Worm (Caenorhabditis elegans) whole organism, young adult: ENCODE measurements around the gene Y44F5A.1.

ENCODE experiments used
- B0019.2 ChIP-seq: fragments of 200-800 bp; sonication (Bioruptor generic); conservative IDR thresholded peaks from 2 replicates; pipeline ENCODE4 v1.3.6; 2022; ENCODE audit warnings: missing genetic modification reagents, missing genetic modification characterization, missing compliant biosample characterization
- C17E4.6 ChIP-seq: fragments of 200-800 bp; sonication (Bioruptor generic); IDR thresholded peaks from 2 replicates; pipeline ENCODE4 v1.3.6; 2022; ENCODE audit warnings: missing genetic modification reagents, missing genetic modification characterization, missing compliant biosample characterization
- D2030.7 ChIP-seq: fragments of 200-800 bp; sonication (Bioruptor generic); IDR thresholded peaks from 2 replicates; pipeline ENCODE4 v1.3.6; 2022; ENCODE audit warnings: missing genetic modification reagents, missing genetic modification characterization, missing compliant biosample characterization
- F22D6.2 ChIP-seq: sonication (generic microtip); optimal IDR thresholded peaks from 2 replicates; lab custom pipeline; 2016; ENCODE audit warnings: mild to moderate bottlenecking, missing genetic modification characterization, missing compliant biosample characterization
- F33H1.4 ChIP-seq: fragments of 200-800 bp; sonication (Bioruptor generic); IDR thresholded peaks from 2 replicates; pipeline ENCODE4 v1.3.6; 2022; ENCODE audit warnings: missing genetic modification reagents, missing genetic modification characterization, missing compliant biosample characterization
- F39B2.1 ChIP-seq: fragments of 200-800 bp; sonication (Bioruptor generic); IDR thresholded peaks from 2 replicates; pipeline ENCODE4 v1.3.6; 2022; ENCODE audit warnings: missing genetic modification reagents, missing genetic modification characterization, missing compliant biosample characterization
- F49E8.2 ChIP-seq: sonication (generic microtip); optimal IDR thresholded peaks from 3 replicates; lab custom pipeline; 2017; ENCODE audit warnings: missing genetic modification characterization, mild to moderate bottlenecking, missing compliant biosample characterization, antibody characterized with exemption, moderate library complexity; ENCODE audit not compliant: insufficient read depth
- K12H6.12 ChIP-seq: fragments of 200-800 bp; sonication (Bioruptor generic); optimal IDR thresholded peaks from 2 replicates; lab custom pipeline; 2018; ENCODE audit warnings: mild to moderate bottlenecking, missing genetic modification characterization, missing compliant biosample characterization
- Y53F4B.3 ChIP-seq: fragments of 200-800 bp; sonication (Bioruptor generic); IDR thresholded peaks from 2 replicates; pipeline ENCODE4 v1.3.6; 2022; ENCODE audit warnings: missing genetic modification reagents, missing genetic modification characterization, missing compliant biosample characterization
- Y56A3A.18 ChIP-seq: fragments of 200-800 bp; sonication (Bioruptor generic); IDR thresholded peaks from 2 replicates; pipeline ENCODE4 v1.3.6; 2022; ENCODE audit warnings: missing genetic modification reagents, missing genetic modification characterization, missing compliant biosample characterization
- atf-7 ChIP-seq: sonication (generic microtip); optimal IDR thresholded peaks from 2 replicates; lab custom pipeline; 2017; ENCODE audit warnings: mild to moderate bottlenecking, missing genetic modification characterization, missing compliant biosample characterization
- attf-6 ChIP-seq: fragments of 200-800 bp; sonication (Bioruptor generic); IDR thresholded peaks from 2 replicates; pipeline ENCODE4 v1.3.6; 2022; ENCODE audit warnings: missing genetic modification reagents, missing genetic modification characterization, missing compliant biosample characterization
- bed-2 ChIP-seq: fragments of 200-800 bp; sonication (Bioruptor generic); IDR thresholded peaks from 2 replicates; pipeline ENCODE4 v1.3.6; 2022; ENCODE audit warnings: missing genetic modification reagents, missing genetic modification characterization, missing compliant biosample characterization
- ceh-100 ChIP-seq: fragments of 200-800 bp; sonication (Bioruptor generic); IDR thresholded peaks from 2 replicates; pipeline ENCODE4 v1.3.6; 2022; ENCODE audit warnings: missing genetic modification reagents, missing genetic modification characterization, missing compliant biosample characterization
- dpff-1 ChIP-seq: sonication (generic microtip); optimal IDR thresholded peaks from 2 replicates; lab custom pipeline; 2017; ENCODE audit warnings: mild to moderate bottlenecking, missing genetic modification characterization, missing compliant biosample characterization
- efl-1 ChIP-seq: fragments of 150-350 bp; optimal IDR thresholded peaks from 2 replicates; lab custom pipeline; 2014; ENCODE audit warnings: missing biosample characterization, missing genetic modification reagents, missing genetic modification characterization
- egrh-3 ChIP-seq: fragments of 200-800 bp; sonication (Bioruptor generic); IDR thresholded peaks from 2 replicates; pipeline ENCODE4 v1.3.6; 2022; ENCODE audit warnings: missing genetic modification reagents, missing genetic modification characterization, missing compliant biosample characterization
- fkh-3 ChIP-seq: sonication (generic microtip); optimal IDR thresholded peaks from 2 replicates; lab custom pipeline; 2016; ENCODE audit warnings: mild to moderate bottlenecking, missing genetic modification characterization, missing compliant biosample characterization
- gei-17 ChIP-seq: fragments of 200-800 bp; sonication (Bioruptor generic); optimal IDR thresholded peaks from 2 replicates; lab custom pipeline; 2018; ENCODE audit warnings: mild to moderate bottlenecking, missing genetic modification characterization, missing compliant biosample characterization
- hlh-12 ChIP-seq: sonication (generic microtip); optimal IDR thresholded peaks from 2 replicates; lab custom pipeline; 2016; ENCODE audit warnings: missing genetic modification characterization, missing compliant biosample characterization
- hmg-1.2 ChIP-seq: fragments of 200-800 bp; sonication (Bioruptor generic); IDR thresholded peaks from 2 replicates; pipeline ENCODE4 v1.3.6; 2022; ENCODE audit warnings: missing genetic modification reagents, missing genetic modification characterization, missing compliant biosample characterization
- hmg-20 ChIP-seq: fragments of 200-800 bp; sonication (Bioruptor generic); IDR thresholded peaks from 2 replicates; pipeline ENCODE4 v1.3.6; 2022; ENCODE audit warnings: missing genetic modification reagents, missing genetic modification characterization, missing compliant biosample characterization
- hrde-1 ChIP-seq: sonication (generic microtip); optimal IDR thresholded peaks from 2 replicates; lab custom pipeline; 2016; ENCODE audit warnings: missing genetic modification characterization, mild to moderate bottlenecking, missing compliant biosample characterization, moderate library complexity, missing genotype, missing genetic modification reagents, borderline replicate concordance
- lsl-1 ChIP-seq: fragments of 200-800 bp; sonication (Bioruptor generic); optimal IDR thresholded peaks from 2 replicates; lab custom pipeline; 2018; ENCODE audit warnings: mild to moderate bottlenecking, missing genetic modification characterization, moderate library complexity, missing compliant biosample characterization
- lsy-27 ChIP-seq: sonication (generic microtip); optimal IDR thresholded peaks from 2 replicates; lab custom pipeline; 2017; ENCODE audit warnings: missing genetic modification characterization, mild to moderate bottlenecking, missing compliant biosample characterization, antibody characterized with exemption, missing genotype, borderline replicate concordance; ENCODE audit not compliant: insufficient read depth
- madf-10 ChIP-seq: sonication (generic microtip); optimal IDR thresholded peaks from 2 replicates; lab custom pipeline; 2016; ENCODE audit warnings: mild to moderate bottlenecking, missing genetic modification characterization, missing compliant biosample characterization
- mcd-1 ChIP-seq: fragments of 200-800 bp; sonication (Bioruptor generic); IDR thresholded peaks from 2 replicates; pipeline ENCODE4 v1.3.6; 2022; ENCODE audit warnings: missing genetic modification reagents, missing genetic modification characterization, missing compliant biosample characterization
- nfya-1 ChIP-seq: sonication (generic microtip); optimal IDR thresholded peaks from 2 replicates; lab custom pipeline; 2017; ENCODE audit warnings: antibody characterized with exemption, missing compliant biosample characterization, missing genetic modification characterization, borderline replicate concordance; ENCODE audit not compliant: insufficient read depth
- nfya-2 ChIP-seq: fragments of 200-800 bp; sonication (Bioruptor generic); IDR thresholded peaks from 2 replicates; pipeline ENCODE4 v1.3.6; 2022; ENCODE audit warnings: missing genetic modification reagents, missing genetic modification characterization, missing compliant biosample characterization
- nhr-120 ChIP-seq: fragments of 200-800 bp; sonication (Bioruptor generic); IDR thresholded peaks from 2 replicates; pipeline ENCODE4 v1.3.6; 2022; ENCODE audit warnings: missing genetic modification characterization, missing compliant biosample characterization
- nhr-27 ChIP-seq: fragments of 200-800 bp; sonication (Bioruptor generic); optimal IDR thresholded peaks from 2 replicates; lab custom pipeline; 2018; ENCODE audit warnings: mild to moderate bottlenecking, missing genetic modification characterization, moderate library complexity, missing compliant biosample characterization
- nhr-90 ChIP-seq: sonication (generic microtip); optimal IDR thresholded peaks from 2 replicates; lab custom pipeline; 2016; ENCODE audit warnings: missing genotype, mild to moderate bottlenecking, missing genetic modification characterization, missing compliant biosample characterization
- pbrm-1 ChIP-seq: fragments of 200-800 bp; sonication (Bioruptor generic); IDR thresholded peaks from 2 replicates; pipeline ENCODE4 v1.3.6; 2022; ENCODE audit warnings: missing genetic modification reagents, missing genetic modification characterization, missing compliant biosample characterization
- rcor-1 ChIP-seq: fragments of 200-800 bp; sonication (Bioruptor generic); IDR thresholded peaks from 2 replicates; pipeline ENCODE4 v1.3.6; 2022; ENCODE audit warnings: missing genetic modification reagents, missing genetic modification characterization, missing compliant biosample characterization
- repo-1 ChIP-seq: sonication (generic microtip); optimal IDR thresholded peaks from 2 replicates; lab custom pipeline; 2017; ENCODE audit warnings: mild to moderate bottlenecking, missing genetic modification characterization, missing compliant biosample characterization
- rpc-1 ChIP-seq, 2 experiments: fragments of 150-350 bp in 1 of 2; sonication (generic microtip) in 1 of 2; optimal IDR thresholded peaks; 2 replicates each; lab custom pipeline; 2014 to 2018; ENCODE audit warnings: missing biosample characterization in 1 of 2, missing genetic modification characterization in 1 of 2, missing genetic modification reagents in 1 of 2, missing genotype in 1 of 2
- sdz-38 ChIP-seq: sonication (generic microtip); optimal IDR thresholded peaks from 2 replicates; lab custom pipeline; 2016; ENCODE audit warnings: missing genotype, missing genetic modification characterization, missing compliant biosample characterization
- snpc-1.3 ChIP-seq: sonication (generic microtip); optimal IDR thresholded peaks from 2 replicates; lab custom pipeline; 2017; ENCODE audit warnings: missing genetic modification characterization, mild to moderate bottlenecking, missing compliant biosample characterization, antibody characterized with exemption, moderate library complexity, missing genotype, missing genetic modification reagents; ENCODE audit not compliant: insufficient read depth
- snpc-4 ChIP-seq, 5 experiments: fragments of 150-350 bp in 1 of 5; sonication (generic microtip) in 4 of 5; optimal IDR thresholded peaks; 2 replicates each; lab custom pipeline; 2014 to 2018; ENCODE audit warnings: missing genetic modification characterization in 5 of 5, missing biosample characterization in 3 of 5, antibody characterized with exemption in 2 of 5, mild to moderate bottlenecking in 2 of 5, missing compliant biosample characterization in 2 of 5, missing genotype in 2 of 5, moderate library complexity in 2 of 5, missing genetic modification reagents in 1 of 5
- tbx-9 ChIP-seq: sonication (generic microtip); optimal IDR thresholded peaks from 2 replicates; lab custom pipeline; 2016; ENCODE audit warnings: borderline replicate concordance, missing genetic modification characterization, inconsistent platforms, missing compliant biosample characterization
- unc-62 ChIP-seq: fragments of 150-350 bp; optimal IDR thresholded peaks from 2 replicates; lab custom pipeline; 2014; ENCODE audit warnings: missing biosample characterization, missing genetic modification reagents, missing genetic modification characterization
- zim-3 ChIP-seq: sonication (generic microtip); optimal IDR thresholded peaks from 2 replicates; lab custom pipeline; 2017; ENCODE audit warnings: mild to moderate bottlenecking, missing genetic modification characterization, moderate library complexity, missing compliant biosample characterization
- ztf-25 ChIP-seq: fragments of 200-800 bp; sonication (Bioruptor generic); IDR thresholded peaks from 2 replicates; pipeline ENCODE4 v1.3.6; 2022; ENCODE audit warnings: missing genetic modification reagents, missing genetic modification characterization, missing compliant biosample characterization

Y44F5A.1 gene

ce11 chrIII:4291216-4291691, 43.8 kb upstream of the Y44F5A.1 start, which contains the start of gene mcm-5 (continued):
- no peak for TF ChIP-seq F22D6.2
- TF ChIP-seq attf-6 (GFP tag; lab: Robert Waterston, UW): no peak
- no peak for TF ChIP-seq egrh-3 (GFP tag; lab: Robert Waterston, UW)
- TF ChIP-seq unc-62 (GFP tag; lab: Kevin White, UChicago): no peak
- no peak for TF ChIP-seq repo-1 (tag; lab: Kevin White, UChicago)
- no peak for TF ChIP-seq tbx-9
- TF ChIP-seq efl-1: peak; percentile 95
- TF ChIP-seq madf-10: no peak
- no peak for TF ChIP-seq Y56A3A.18 (GFP tag; lab: Robert Waterston, UW)
- TF ChIP-seq nfya-2: no peak
- no peak for TF ChIP-seq sdz-38 (tag; lab: Kevin White, UChicago)
- TF ChIP-seq dpff-1 (tag; lab: Kevin White, UChicago): no peak
- peak; percentile 60 for TF ChIP-seq F33H1.4 (GFP tag; lab: Robert Waterston, UW)
- TF ChIP-seq ztf-25 (GFP tag; lab: Robert Waterston, UW): no peak
- TF ChIP-seq F39B2.1: no peak
- no peak for TF ChIP-seq nhr-27 (tag; lab: Kevin White, UChicago)
- TF ChIP-seq lsl-1: peak; percentile 74
- no peak for TF ChIP-seq rcor-1 (GFP tag; lab: Robert Waterston, UW)
- no peak for TF ChIP-seq bed-2 (GFP tag; lab: Robert Waterston, UW)
- TF ChIP-seq B0019.2 (GFP tag; lab: Robert Waterston, UW): 0 out of 2 replicates have a peak, but pooled peaks have one; percentile 21
- TF ChIP-seq Y53F4B.3 (GFP tag; lab: Robert Waterston, UW): no peak
- no peak for TF ChIP-seq atf-7 (tag; lab: Kevin White, UChicago)
- TF ChIP-seq D2030.7 (GFP tag; lab: Robert Waterston, UW): peak; percentile 74; the same call in 1 of the 2 replicates
- TF ChIP-seq K12H6.12 (tag; lab: Kevin White, UChicago): no peak
- TF ChIP-seq snpc-1.3 (tag; lab: Kevin White, UChicago): peak; percentile 56
- no peak for TF ChIP-seq fkh-3 (tag; lab: Kevin White, UChicago)
- peak; percentile 39; the same call in 1 of the 2 replicates for TF ChIP-seq hmg-1.2 (GFP tag; lab: Robert Waterston, UW)
- TF ChIP-seq C17E4.6 (GFP tag; lab: Robert Waterston, UW): no peak
- TF ChIP-seq pbrm-1: no peak

DNA sequence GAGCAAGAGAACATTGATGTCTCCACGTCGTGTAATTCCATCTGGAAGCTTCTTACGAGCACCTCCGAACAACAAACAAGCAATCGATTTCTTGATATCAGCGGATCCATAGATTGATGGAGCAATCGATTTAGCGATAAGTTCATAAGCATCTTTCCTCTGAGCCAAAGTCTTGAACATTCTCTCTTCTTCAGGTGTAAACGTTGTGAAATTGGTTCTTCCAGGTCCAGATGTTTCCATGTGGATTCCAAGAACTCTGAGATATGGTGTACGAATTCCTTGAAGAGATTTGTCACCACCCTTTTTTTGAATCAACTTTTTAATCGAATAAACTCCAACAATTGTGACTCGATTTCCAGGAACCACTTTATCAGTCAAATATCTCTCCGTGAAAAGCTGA, 42.5 kb upstream of the Y44F5A.1 start:
- TF ChIP-seq rpc-1 (optimal IDR thresholded peaks at IDR 0.05; lab: Kevin White, UChicago) (no peak), rpc-1 (tag; optimal IDR thresholded peaks at IDR 0.05; lab: Kevin White, UChicago) (no peak), lsl-1 (no peak), hlh-12 (tag; lab: Kevin White, UChicago) (no peak), nfya-1 (tag; lab: Kevin White, UChicago) (no peak), gei-17 (no peak), hrde-1 (tag; lab: Kevin White, UChicago) (no peak)
- TF ChIP-seq, all 124 proteins: peak for 0

DNA sequence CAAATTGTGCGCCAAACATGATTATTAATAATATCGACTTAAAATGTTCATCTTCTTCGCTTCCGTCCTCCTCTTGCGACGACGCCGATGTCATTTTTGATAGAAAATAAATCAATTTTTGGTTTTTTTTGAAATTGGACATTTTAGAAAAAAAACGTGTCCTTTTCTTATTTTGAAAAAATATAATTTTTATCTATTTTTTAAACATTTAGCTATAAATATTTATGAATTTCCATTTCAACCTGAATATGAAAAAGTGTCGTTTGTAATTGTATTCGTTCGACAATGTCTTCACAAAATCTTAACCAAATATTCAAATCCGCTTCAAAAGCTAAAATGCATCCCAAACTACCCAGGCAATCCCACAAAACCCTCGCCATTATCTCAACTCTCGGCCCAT, 39.9 kb upstream of the Y44F5A.1 start, which contains the start of gene R10E4.3:
TSS of gene R10E4.3 (minus strand) at position 101 of the 400 bp plus-strand sequence.
- TF ChIP-seq nhr-90 (tag; lab: Kevin White, UChicago) (no peak), nhr-120 (no peak), zim-3 (tag; lab: Kevin White, UChicago) (no peak), mcd-1 (GFP tag; lab: Robert Waterston, UW) (no peak), ceh-100 (GFP tag; lab: Robert Waterston, UW) (no peak), hmg-20 (GFP tag; lab: Robert Waterston, UW) (no peak), F49E8.2 (tag; lab: Kevin White, UChicago) (no peak), lsy-27 (tag; lab: Kevin White, UChicago) (no peak), snpc-4 (GFP tag; optimal IDR thresholded peaks at IDR 0.05; lab: Kevin White, UChicago) (no peak), snpc-4 (tag; optimal IDR thresholded peaks at IDR 0.05; lab: Kevin White, UChicago) (no peak), hlh-12 (tag; lab: Kevin White, UChicago) (no peak)
